Fruit fly (Drosophila melanogaster) whole organism, embryonic: ENCODE data around the gene CG10068.

Source experiments
- Aef1 ChIP-seq: fragments of 200-800 bp; sonication (Bioruptor generic); IDR thresholded peaks from 3 replicates; pipeline ENCODE4 v1.3.6; 2022; ENCODE audit warnings: missing biosample characterization, missing genetic modification characterization
- CG10321 ChIP-seq: fragments of 200-800 bp; sonication (Bioruptor generic); IDR thresholded peaks from 2 replicates; pipeline ENCODE4 v1.3.6; 2022; ENCODE audit warnings: missing biosample characterization, missing genetic modification characterization
- CG11093 ChIP-seq: fragments of 200-800 bp; sonication (Bioruptor generic); IDR thresholded peaks from 3 replicates; pipeline ENCODE4 v1.3.6; 2022; ENCODE audit warnings: missing biosample characterization, missing genetic modification characterization
- CG11247 ChIP-seq: fragments of 200-800 bp; sonication (Bioruptor generic); IDR thresholded peaks from 2 replicates; pipeline ENCODE4 v1.3.6; 2022; ENCODE audit warnings: missing biosample characterization, missing genetic modification characterization
- CG12155 ChIP-seq: fragments of 200-800 bp; sonication (Bioruptor generic); optimal IDR thresholded peaks from 3 replicates; lab custom pipeline; 2016; ENCODE audit warnings: missing biosample characterization, missing genetic modification characterization
- CG13287 ChIP-seq: fragments of 200-800 bp; sonication (Bioruptor generic); IDR thresholded peaks from 2 replicates; pipeline ENCODE4 v1.3.6; 2022; ENCODE audit warnings: missing biosample characterization, missing genetic modification characterization; ENCODE audit not compliant: partially characterized antibody
- CG14667 ChIP-seq: fragments of 200-800 bp; sonication (Bioruptor generic); IDR thresholded peaks from 2 replicates; pipeline ENCODE4 v1.3.6; 2022; ENCODE audit warnings: missing biosample characterization, missing genetic modification characterization
- CG15073 ChIP-seq: fragments of 200-800 bp; sonication (Bioruptor generic); optimal IDR thresholded peaks from 2 replicates; lab custom pipeline; 2016; ENCODE audit warnings: missing biosample characterization, missing genetic modification characterization
- CG15479 ChIP-seq: fragments of 200-800 bp; sonication (Bioruptor generic); optimal IDR thresholded peaks from 3 replicates; lab custom pipeline; 2019; ENCODE audit warnings: missing biosample characterization, mild to moderate bottlenecking, missing genetic modification characterization, moderate library complexity
- CG1647 ChIP-seq: fragments of 200-800 bp; sonication (Bioruptor generic); optimal IDR thresholded peaks from 3 replicates; lab custom pipeline; 2016; ENCODE audit warnings: missing biosample characterization, missing genetic modification characterization
- CG17359 ChIP-seq: fragments of 200-800 bp; sonication (Bioruptor generic); optimal IDR thresholded peaks from 3 replicates; lab custom pipeline; 2018; ENCODE audit warnings: missing biosample characterization, mild to moderate bottlenecking, missing genetic modification characterization, moderate library complexity
- CG17612 ChIP-seq: fragments of 200-800 bp; sonication (Bioruptor generic); IDR thresholded peaks from 2 replicates; pipeline ENCODE4 v1.3.6; 2022; ENCODE audit warnings: missing biosample characterization, missing genetic modification characterization
- CG2712 ChIP-seq: fragments of 200-800 bp; optimal IDR thresholded peaks from 3 replicates; lab custom pipeline; 2019; ENCODE audit warnings: missing biosample characterization, mild to moderate bottlenecking, missing genetic modification characterization, moderate library complexity
- CG30020 ChIP-seq: fragments of 200-800 bp; optimal IDR thresholded peaks from 2 replicates; lab custom pipeline; 2019; ENCODE audit warnings: missing biosample characterization, mild to moderate bottlenecking, missing genetic modification characterization, moderate library complexity
- CG30431 ChIP-seq: fragments of 200-800 bp; sonication (Bioruptor generic); optimal IDR thresholded peaks from 2 replicates; lab custom pipeline; 2017; ENCODE audit warnings: missing biosample characterization, missing genetic modification characterization
- CG3065 ChIP-seq: fragments of 200-800 bp; sonication (Bioruptor generic); optimal IDR thresholded peaks from 2 replicates; lab custom pipeline; 2016; ENCODE audit warnings: missing biosample characterization, missing genetic modification characterization
- CG31388 ChIP-seq: fragments of 200-800 bp; sonication (Bioruptor generic); optimal IDR thresholded peaks from 2 replicates; lab custom pipeline; 2016; ENCODE audit warnings: missing biosample characterization, missing genetic modification characterization
- CG33557 ChIP-seq: fragments of 200-800 bp; sonication (Bioruptor generic); optimal IDR thresholded peaks from 2 replicates; lab custom pipeline; 2019; ENCODE audit warnings: missing biosample characterization, mild to moderate bottlenecking, missing genetic modification characterization, moderate library complexity
- CG34376 ChIP-seq: fragments of 200-800 bp; sonication (Bioruptor generic); optimal IDR thresholded peaks from 2 replicates; lab custom pipeline; 2018; ENCODE audit warnings: missing biosample characterization, mild to moderate bottlenecking, missing genetic modification characterization
- CG4328 ChIP-seq: fragments of 200-800 bp; sonication (Bioruptor generic); optimal IDR thresholded peaks from 3 replicates; lab custom pipeline; 2017; ENCODE audit warnings: missing biosample characterization, missing genetic modification reagents, missing genetic modification characterization
- CG6254 ChIP-seq: fragments of 200-800 bp; sonication (Bioruptor generic); optimal IDR thresholded peaks from 3 replicates; lab custom pipeline; 2017; ENCODE audit warnings: mild to moderate bottlenecking, missing biosample characterization, missing genetic modification reagents, missing genetic modification characterization
- CG6813 ChIP-seq: fragments of 200-800 bp; sonication (Bioruptor generic); optimal IDR thresholded peaks from 2 replicates; lab custom pipeline; 2017; ENCODE audit warnings: missing biosample characterization, missing genetic modification characterization, mild to moderate bottlenecking, moderate library complexity, missing genetic modification reagents
- CG8281 ChIP-seq: fragments of 200-800 bp; sonication (Bioruptor generic); optimal IDR thresholded peaks from 2 replicates; lab custom pipeline; 2018; ENCODE audit warnings: missing biosample characterization, mild to moderate bottlenecking, missing genetic modification characterization, moderate library complexity
- CG8924 ChIP-seq: fragments of 200-800 bp; optimal IDR thresholded peaks from 3 replicates; lab custom pipeline; 2019; ENCODE audit warnings: missing biosample characterization, mild to moderate bottlenecking, missing genetic modification characterization, moderate library complexity
- CHES-1-like ChIP-seq: fragments of 200-800 bp; sonication (Bioruptor generic); optimal IDR thresholded peaks from 2 replicates; lab custom pipeline; 2016; ENCODE audit warnings: missing biosample characterization, missing genetic modification characterization
- Chrac-16 ChIP-seq: fragments of 200-800 bp; sonication (Bioruptor generic); optimal IDR thresholded peaks from 3 replicates; lab custom pipeline; 2016; ENCODE audit warnings: missing biosample characterization, missing genetic modification characterization
- Dfd ChIP-seq, 2 experiments: fragments of >200 bp; optimal IDR thresholded peaks; 2 replicates each; lab custom pipeline; 2017; ENCODE audit warnings: missing biosample characterization in 2 of 2, missing genetic modification characterization in 2 of 2
- Hand ChIP-seq: fragments of 200-800 bp; sonication (Bioruptor generic); optimal IDR thresholded peaks from 2 replicates; lab custom pipeline; 2017; ENCODE audit warnings: mild to moderate bottlenecking, missing biosample characterization, missing genetic modification reagents, missing genetic modification characterization
- Sry-β ChIP-seq: fragments of 200-800 bp; sonication (Bioruptor generic); optimal IDR thresholded peaks from 2 replicates; lab custom pipeline; 2018; ENCODE audit warnings: missing biosample characterization, mild to moderate bottlenecking, missing genetic modification characterization, moderate library complexity
- Stat92E ChIP-seq, 3 experiments: fragments of >200 bp in 2 of 3; fragments of 200-800 bp in 1 of 3; sonication (Bioruptor generic) in 1 of 3; optimal IDR thresholded peaks; 2 replicates each; lab custom pipeline; 2017 to 2019; ENCODE audit warnings: missing biosample characterization in 3 of 3, missing genetic modification characterization in 3 of 3, mild to moderate bottlenecking in 1 of 3, moderate library complexity in 1 of 3
- ase ChIP-seq: fragments of 200-800 bp; sonication (Bioruptor generic); IDR thresholded peaks from 3 replicates; pipeline ENCODE4 v1.3.6; 2022; ENCODE audit warnings: missing biosample characterization, missing genetic modification characterization
- cad ChIP-seq: fragments of >200 bp; optimal IDR thresholded peaks from 2 replicates; lab custom pipeline; 2017; ENCODE audit warnings: missing biosample characterization, missing genetic modification characterization
- cato ChIP-seq: fragments of 200-800 bp; sonication (Bioruptor generic); optimal IDR thresholded peaks from 2 replicates; lab custom pipeline; 2016; ENCODE audit warnings: missing biosample characterization, missing genetic modification characterization, borderline replicate concordance
- dmrt11E ChIP-seq: fragments of 200-800 bp; sonication (Bioruptor generic); optimal IDR thresholded peaks from 3 replicates; lab custom pipeline; 2018; ENCODE audit warnings: missing biosample characterization, mild to moderate bottlenecking, missing genetic modification characterization, moderate library complexity
- fd3F ChIP-seq: fragments of 200-800 bp; sonication (Bioruptor generic); optimal IDR thresholded peaks from 2 replicates; lab custom pipeline; 2018; ENCODE audit warnings: missing biosample characterization, mild to moderate bottlenecking, missing genetic modification characterization, moderate library complexity
- gsb-n ChIP-seq: fragments of 200-800 bp; sonication (Bioruptor generic); optimal IDR thresholded peaks from 3 replicates; lab custom pipeline; 2018; ENCODE audit warnings: missing biosample characterization, mild to moderate bottlenecking, missing genetic modification characterization
- h ChIP-seq: fragments of >200 bp; optimal IDR thresholded peaks from 2 replicates; lab custom pipeline; 2017
- ind ChIP-seq: fragments of 200-800 bp; sonication (Bioruptor generic); optimal IDR thresholded peaks from 3 replicates; lab custom pipeline; 2016; ENCODE audit warnings: missing biosample characterization, missing genetic modification characterization
- knrl ChIP-seq: fragments of 200-800 bp; sonication (Bioruptor generic); IDR thresholded peaks from 3 replicates; pipeline ENCODE4 v1.3.6; 2022; ENCODE audit warnings: missing biosample characterization, missing genetic modification characterization; ENCODE audit not compliant: partially characterized antibody
- lbe ChIP-seq: fragments of 200-800 bp; sonication (Bioruptor generic); optimal IDR thresholded peaks from 2 replicates; lab custom pipeline; 2016; ENCODE audit warnings: missing biosample characterization, mild to moderate bottlenecking, missing genetic modification characterization
- lmd ChIP-seq: fragments of 200-800 bp; sonication (Bioruptor generic); IDR thresholded peaks from 2 replicates; pipeline ENCODE4 v1.3.6; 2022; ENCODE audit warnings: missing biosample characterization, missing genetic modification characterization
- nerfin-2 ChIP-seq: fragments of 200-800 bp; sonication (Bioruptor generic); IDR thresholded peaks from 2 replicates; pipeline ENCODE4 v1.3.6; 2022; ENCODE audit warnings: missing biosample characterization, missing genetic modification characterization; ENCODE audit not compliant: partially characterized antibody
- pb ChIP-seq: fragments of 200-800 bp; sonication (Bioruptor generic); optimal IDR thresholded peaks from 3 replicates; lab custom pipeline; 2016; ENCODE audit warnings: missing biosample characterization, missing genetic modification characterization
- pros ChIP-seq: fragments of 200-800 bp; sonication (Bioruptor generic); optimal IDR thresholded peaks from 3 replicates; lab custom pipeline; 2019; ENCODE audit warnings: missing biosample characterization, mild to moderate bottlenecking, missing genetic modification characterization, moderate library complexity
- rib ChIP-seq: fragments of 200-800 bp; sonication (Bioruptor generic); IDR thresholded peaks from 2 replicates; pipeline ENCODE4 v1.3.6; 2022; ENCODE audit warnings: missing biosample characterization, missing genetic modification characterization
- tin ChIP-seq: fragments of 200-800 bp; sonication (Bioruptor generic); optimal IDR thresholded peaks from 3 replicates; lab custom pipeline; 2016; ENCODE audit warnings: missing biosample characterization, missing genetic modification characterization
- unpg ChIP-seq: fragments of 200-800 bp; sonication (Bioruptor generic); optimal IDR thresholded peaks from 3 replicates; lab custom pipeline; 2018; ENCODE audit warnings: missing biosample characterization, mild to moderate bottlenecking, missing genetic modification characterization, moderate library complexity
- vnd ChIP-seq: fragments of 200-800 bp; sonication (Bioruptor generic); IDR thresholded peaks from 3 replicates; pipeline ENCODE4 v1.3.6; 2022; ENCODE audit warnings: missing biosample characterization, missing genetic modification characterization; ENCODE audit not compliant: partially characterized antibody
- vvl ChIP-seq: fragments of 200-800 bp; sonication (Bioruptor generic); IDR thresholded peaks from 2 replicates; pipeline ENCODE4 v1.3.6; 2022; ENCODE audit warnings: missing biosample characterization, missing genetic modification characterization
- zfh1 ChIP-seq: fragments of 200-800 bp; sonication (Bioruptor generic); IDR thresholded peaks from 3 replicates; pipeline ENCODE4 v1.3.6; 2022; ENCODE audit warnings: missing biosample characterization, missing genetic modification characterization

The CG10068 gene

dm6 chr3R:7127966-7128365 is at the start of gene CG10068 (continued):
- TF ChIP-seq knrl (peak; percentile 13; the same call in 1 of the 3 replicates), Dfd (GFP tag; optimal IDR thresholded peaks at IDR 0.05; lab: Kevin White, UChicago) (no peak), nerfin-2 (GFP tag; lab: Robert Waterston, UW) (no peak), cato (GFP tag; lab: Kevin White, UChicago) (peak; percentile 64), CG17359 (tag; lab: Kevin White, UChicago) (peak; percentile 90), CG31388 (peak; percentile 76), Chrac-16 (GFP tag; lab: Kevin White, UChicago) (peak; percentile 89), ind (GFP tag; lab: Kevin White, UChicago) (peak; percentile 83), ase (GFP tag; lab: Robert Waterston, UW) (peak; percentile 94), CG13287 (GFP tag; lab: Robert Waterston, UW) (peak; percentile 61), CG8281 (tag; lab: Kevin White, UChicago) (peak; percentile 63), zfh1 (GFP tag; lab: Robert Waterston, UW) (peak; percentile 97), cad (no peak), lmd (GFP tag; lab: Robert Waterston, UW) (peak; percentile 85), CG17612 (peak; percentile 74), rib (peak; percentile 64; the same call in 1 of the 2 replicates), fd3F (GFP tag; lab: Kevin White, UChicago) (peak; percentile 76), pb (GFP tag; lab: Kevin White, UChicago) (peak; percentile 61), lbe (GFP tag; lab: Kevin White, UChicago) (peak; percentile 81), Stat92E (GFP tag; optimal IDR thresholded peaks at IDR 0.05; lab: Kevin White, UChicago) (peak in 1 of 3 experiments; percentile 56), CG34376 (GFP tag; lab: Kevin White, UChicago) (peak; percentile 74), CG4328 (GFP tag; lab: Kevin White, UChicago) (peak; percentile 71), CG8924 (tag; lab: Kevin White, UChicago) (peak; percentile 96), vvl (GFP tag; lab: Robert Waterston, UW) (peak; percentile 98), CG6813 (GFP tag; lab: Kevin White, UChicago) (peak; percentile 74), CG33557 (peak; percentile 79), vnd (GFP tag; lab: Robert Waterston, UW) (no peak), CG3065 (GFP tag; lab: Kevin White, UChicago) (peak; percentile 52), CG1647 (GFP tag; lab: Kevin White, UChicago) (peak; percentile 75), Aef1 (GFP tag; lab: Robert Waterston, UW) (peak; percentile 87), h (lab: Kevin White, UChicago) (no peak), CG10321 (GFP tag; lab: Robert Waterston, UW) (peak; percentile 39; the same call in 1 of the 2 replicates), dmrt11E (peak; percentile 90), CG30020 (tag; lab: Kevin White, UChicago) (peak; percentile 78), tin (GFP tag; lab: Kevin White, UChicago) (peak; percentile 86), CG15479 (GFP tag; lab: Kevin White, UChicago) (peak; percentile 20), Hand (peak; percentile 54), CG12155 (peak; percentile 85), CG11093 (GFP tag; lab: Robert Waterston, UW) (peak; percentile 77), unpg (peak; percentile 93), CG14667 (GFP tag; lab: Robert Waterston, UW) (peak; percentile 85), CG30431 (peak; percentile 76), pros (GFP tag; lab: Kevin White, UChicago) (peak; percentile 23), CG2712 (peak; percentile 95), CHES-1-like (GFP tag; lab: Kevin White, UChicago) (peak; percentile 92), CG15073 (GFP tag; lab: Kevin White, UChicago) (no peak), gsb-n (tag; lab: Kevin White, UChicago) (peak; percentile 90), CG6254 (GFP tag; lab: Kevin White, UChicago) (peak; percentile 85), CG11247 (GFP tag; lab: Robert Waterston, UW) (peak; percentile 85), Sry-β (GFP tag; lab: Kevin White, UChicago) (no peak)
